Worm (Caenorhabditis elegans) whole organism, L3 larva: ENCODE results near the gene msp-77.

Experiments used
- R02D3.7 ChIP-seq: fragments of 150-350 bp; optimal IDR thresholded peaks from 2 replicates; lab custom pipeline; 2014; ENCODE audit warnings: missing biosample characterization, missing genetic modification characterization
- ZK546.5 ChIP-seq: sonication (generic microtip); optimal IDR thresholded peaks from 2 replicates; lab custom pipeline; 2017; ENCODE audit warnings: missing biosample characterization, missing genetic modification characterization
- ama-1 ChIP-seq: fragments of 150-350 bp; optimal IDR thresholded peaks from 2 replicates; lab custom pipeline; 2018
- ceh-16 ChIP-seq: sonication (generic microtip); optimal IDR thresholded peaks from 2 replicates; lab custom pipeline; 2017; ENCODE audit warnings: missing biosample characterization, missing genetic modification characterization
- ceh-28 ChIP-seq: fragments of 150-350 bp; optimal IDR thresholded peaks from 2 replicates; lab custom pipeline; 2014; ENCODE audit warnings: missing biosample characterization, missing genetic modification reagents, missing genetic modification characterization
- ceh-9 ChIP-seq: sonication (generic microtip); optimal IDR thresholded peaks from 2 replicates; lab custom pipeline; 2018; ENCODE audit warnings: missing biosample characterization, missing genetic modification characterization
- egl-27 ChIP-seq: sonication (generic microtip); optimal IDR thresholded peaks from 4 replicates; lab custom pipeline; 2017; ENCODE audit warnings: missing biosample characterization, missing genetic modification reagents, missing genetic modification characterization
- egl-5 ChIP-seq: fragments of 150-350 bp; optimal IDR thresholded peaks from 2 replicates; lab custom pipeline; 2017; ENCODE audit warnings: missing biosample characterization, missing genetic modification reagents, missing genetic modification characterization, inconsistent platforms
- elt-1 ChIP-seq: fragments of 150-350 bp; optimal IDR thresholded peaks from 2 replicates; lab custom pipeline; 2014; ENCODE audit warnings: missing biosample characterization, missing genetic modification characterization
- elt-2 ChIP-seq: sonication (generic microtip); optimal IDR thresholded peaks from 2 replicates; lab custom pipeline; 2016; ENCODE audit warnings: missing genetic modification reagents, mild to moderate bottlenecking, missing genetic modification characterization, missing compliant biosample characterization
- elt-3 ChIP-seq, 3 experiments: fragments of 150-350 bp in 1 of 3; sonication (generic microtip) in 2 of 3; optimal IDR thresholded peaks; 2 replicates in 2 of 3; 4 replicates in 1 of 3; lab custom pipeline; 2014 to 2017; ENCODE audit warnings: missing biosample characterization in 3 of 3, missing genetic modification characterization in 3 of 3
- eor-1 ChIP-seq, 2 experiments: fragments of 150-350 bp; optimal IDR thresholded peaks; 2 replicates each; lab custom pipeline; 2014 to 2018; ENCODE audit warnings: missing biosample characterization in 2 of 2, missing genetic modification characterization in 2 of 2
- fkh-10 ChIP-seq: sonication (generic microtip); optimal IDR thresholded peaks from 2 replicates; lab custom pipeline; 2017; ENCODE audit warnings: missing biosample characterization, missing genetic modification reagents, missing genetic modification characterization
- fos-1 ChIP-seq: fragments of 150-350 bp; optimal IDR thresholded peaks from 2 replicates; lab custom pipeline; 2014; ENCODE audit warnings: missing biosample characterization, missing genetic modification characterization
- hmg-11 ChIP-seq: sonication (generic microtip); optimal IDR thresholded peaks from 2 replicates; lab custom pipeline; 2016; ENCODE audit warnings: missing genetic modification characterization, missing compliant biosample characterization
- lin-15B ChIP-seq: fragments of 150-350 bp; optimal IDR thresholded peaks from 2 replicates; lab custom pipeline; 2014; ENCODE audit warnings: missing biosample characterization, missing genetic modification characterization
- lin-39 ChIP-seq: fragments of 150-350 bp; optimal IDR thresholded peaks from 2 replicates; lab custom pipeline; 2018; ENCODE audit warnings: missing biosample characterization, missing genetic modification reagents, missing genetic modification characterization
- lsy-12 ChIP-seq: sonication (generic microtip); optimal IDR thresholded peaks from 2 replicates; lab custom pipeline; 2016; ENCODE audit warnings: mild to moderate bottlenecking, missing genetic modification characterization, missing compliant biosample characterization
- mdl-1 ChIP-seq: fragments of 150-350 bp; optimal IDR thresholded peaks from 2 replicates; lab custom pipeline; 2014; ENCODE audit warnings: missing biosample characterization, missing genetic modification characterization
- mml-1 ChIP-seq: fragments of 150-350 bp; sonication (generic microtip); optimal IDR thresholded peaks from 3 replicates; lab custom pipeline; 2014; ENCODE audit warnings: missing biosample characterization, missing genetic modification characterization
- nfya-1 ChIP-seq: sonication (generic microtip); optimal IDR thresholded peaks from 2 replicates; lab custom pipeline; 2017; ENCODE audit warnings: missing genetic modification characterization, mild to moderate bottlenecking, missing compliant biosample characterization, antibody characterized with exemption, moderate library complexity; ENCODE audit not compliant: insufficient read depth
- nhr-11 ChIP-seq: fragments of 150-350 bp; optimal IDR thresholded peaks from 2 replicates; lab custom pipeline; 2014; ENCODE audit warnings: missing biosample characterization, missing genetic modification characterization
- nhr-12 ChIP-seq: fragments of 150-350 bp; optimal IDR thresholded peaks from 2 replicates; lab custom pipeline; 2014; ENCODE audit warnings: missing biosample characterization, missing genetic modification characterization
- nhr-23 ChIP-seq: fragments of 150-350 bp; optimal IDR thresholded peaks from 2 replicates; lab custom pipeline; 2014; ENCODE audit warnings: missing biosample characterization, missing genetic modification reagents, missing genetic modification characterization
- nhr-237 ChIP-seq: fragments of 150-350 bp; optimal IDR thresholded peaks from 2 replicates; lab custom pipeline; 2014; ENCODE audit warnings: missing biosample characterization, missing genetic modification characterization
- nhr-25 ChIP-seq: sonication (generic microtip); optimal IDR thresholded peaks from 2 replicates; lab custom pipeline; 2017; ENCODE audit warnings: missing biosample characterization, missing genetic modification characterization
- nhr-28 ChIP-seq: fragments of 150-350 bp; optimal IDR thresholded peaks from 2 replicates; lab custom pipeline; 2014; ENCODE audit warnings: missing biosample characterization, missing genetic modification characterization
- nhr-43 ChIP-seq: sonication (generic microtip); optimal IDR thresholded peaks from 2 replicates; lab custom pipeline; 2016; ENCODE audit warnings: mild to moderate bottlenecking, missing genetic modification characterization, missing compliant biosample characterization; ENCODE audit not compliant: poor library complexity, severe bottlenecking
- nhr-67 ChIP-seq: fragments of 150-350 bp; optimal IDR thresholded peaks from 2 replicates; lab custom pipeline; 2014; ENCODE audit warnings: missing biosample characterization, missing genetic modification characterization
- nhr-77 ChIP-seq: fragments of 150-350 bp; optimal IDR thresholded peaks from 2 replicates; lab custom pipeline; 2014; ENCODE audit warnings: missing biosample characterization, missing genetic modification characterization
- pha-4 ChIP-seq: fragments of 150-350 bp; optimal IDR thresholded peaks from 2 replicates; lab custom pipeline; 2014; ENCODE audit warnings: missing biosample characterization, missing genetic modification reagents, missing genetic modification characterization
- pqm-1 ChIP-seq: fragments of 150-350 bp; optimal IDR thresholded peaks from 2 replicates; lab custom pipeline; 2017; ENCODE audit warnings: missing biosample characterization, missing genetic modification characterization, inconsistent platforms
- sea-2 ChIP-seq: fragments of 150-350 bp; sonication (generic microtip); optimal IDR thresholded peaks from 4 replicates; lab custom pipeline; 2014; ENCODE audit warnings: missing biosample characterization, missing genetic modification reagents, missing genetic modification characterization
- skn-1 ChIP-seq: fragments of 150-350 bp; optimal IDR thresholded peaks from 2 replicates; lab custom pipeline; 2014; ENCODE audit warnings: missing biosample characterization, missing genetic modification characterization
- snpc-4 ChIP-seq: fragments of 150-350 bp; optimal IDR thresholded peaks from 2 replicates; lab custom pipeline; 2014; ENCODE audit warnings: missing biosample characterization, missing genetic modification characterization
- tbx-2 ChIP-seq: sonication (generic microtip); optimal IDR thresholded peaks from 2 replicates; lab custom pipeline; 2016; ENCODE audit warnings: mild to moderate bottlenecking, missing genetic modification characterization, missing compliant biosample characterization
- unc-39 ChIP-seq: sonication (generic microtip); optimal IDR thresholded peaks from 4 replicates; lab custom pipeline; 2017; ENCODE audit warnings: missing biosample characterization, missing genetic modification characterization
- unc-62 ChIP-seq: fragments of 150-350 bp; sonication (generic microtip); optimal IDR thresholded peaks from 4 replicates; lab custom pipeline; 2014; ENCODE audit warnings: missing biosample characterization, missing genetic modification reagents, missing genetic modification characterization

Gene msp-77

DNA sequence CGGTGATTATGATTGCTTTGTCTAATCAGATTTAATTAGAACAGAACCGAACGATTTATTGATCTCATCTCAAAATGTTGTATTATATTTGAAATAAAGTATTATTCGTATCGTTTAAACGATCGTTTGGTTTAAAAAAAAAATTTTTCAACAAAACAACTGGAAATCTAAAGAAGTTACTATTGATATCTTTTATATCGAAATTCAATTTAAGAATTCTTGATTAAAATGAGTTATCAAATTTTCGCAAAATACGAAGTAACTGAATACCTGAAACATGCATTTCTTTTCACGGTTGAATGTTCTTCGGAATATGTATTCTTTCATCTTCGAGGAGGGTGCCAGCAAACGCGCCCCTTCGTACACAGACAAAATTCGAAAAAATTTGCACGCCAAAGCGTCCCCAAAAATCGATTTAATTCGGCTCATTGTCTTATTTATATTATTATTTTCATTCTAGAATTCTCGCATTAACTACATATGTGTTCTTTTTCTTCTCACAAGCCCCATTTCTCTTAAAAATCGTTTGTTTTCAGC, 36.4 kb upstream of the msp-77 start, which contains the start of gene npp-1:
TSS of gene npp-1 (plus strand) at position 537 of the 537 bp plus-strand sequence.
- TF ChIP-seq ama-1 (lab: Kevin White, UChicago) (no peak), ZK546.5 (tag; lab: Kevin White, UChicago) (no peak), ceh-9 (tag; lab: Kevin White, UChicago) (no peak), nhr-25 (peak; percentile 20), nhr-23 (no peak), nhr-11 (no peak), hmg-11 (tag; lab: Kevin White, UChicago) (no peak), lin-15B (tag; lab: Kevin White, UChicago) (peak; percentile 59), lsy-12 (tag; lab: Kevin White, UChicago) (no peak), pqm-1 (tag; lab: Kevin White, UChicago) (peak; percentile 0), eor-1 (tag; optimal IDR thresholded peaks at IDR 0.05; lab: Kevin White, UChicago) (no peak), nhr-77 (tag; lab: Kevin White, UChicago) (no peak), nfya-1 (tag; lab: Kevin White, UChicago) (peak; percentile 50), fkh-10 (GFP tag; lab: Kevin White, UChicago) (no peak), egl-27 (tag; lab: Kevin White, UChicago) (no peak), nhr-12 (tag; lab: Kevin White, UChicago) (no peak), mml-1 (no peak), egl-5 (tag; lab: Kevin White, UChicago) (no peak), pha-4 (tag; lab: Kevin White, UChicago) (peak; percentile 82), tbx-2 (tag; lab: Kevin White, UChicago) (no peak), skn-1 (tag; lab: Kevin White, UChicago) (no peak), nhr-43 (tag; lab: Kevin White, UChicago) (no peak), mdl-1 (no peak), nhr-67 (tag; lab: Kevin White, UChicago) (no peak), unc-62 (GFP tag; lab: Kevin White, UChicago) (no peak), fos-1 (tag; lab: Kevin White, UChicago) (no peak), elt-2 (peak; percentile 20), nhr-237 (tag; lab: Kevin White, UChicago) (no peak), lin-39 (tag; lab: Kevin White, UChicago) (no peak), ceh-28 (tag; lab: Kevin White, UChicago) (no peak), R02D3.7 (tag; lab: Kevin White, UChicago) (no peak)

- no peak for TF ChIP-seq unc-39 (tag; lab: Kevin White, UChicago)
These were observed 35.5 kb upstream of the msp-77 start for ce11 chrIV:9858970-9859369.

DNA sequence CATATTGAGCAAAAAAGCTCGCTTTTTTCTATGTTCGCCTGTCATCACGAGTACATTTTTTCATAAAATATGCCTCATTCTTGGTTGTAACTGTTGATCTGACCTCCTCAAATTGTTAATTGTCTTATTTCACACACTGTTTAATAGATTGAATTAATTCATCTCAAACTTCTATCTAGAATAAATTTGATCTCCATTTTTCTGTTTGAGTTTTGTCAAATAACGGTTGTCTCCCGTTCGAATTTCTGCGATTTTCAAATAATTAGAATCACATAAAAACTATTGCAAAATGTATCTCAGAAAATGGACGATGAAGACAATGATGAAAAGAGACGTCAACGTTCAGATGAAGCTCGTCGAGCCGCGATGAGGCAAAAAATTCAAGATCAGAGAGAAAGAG, 32.5 kb upstream of the msp-77 start, which contains the start of gene K07F5.14:
TSS of gene K07F5.14 (plus strand) at position 301 of the 400 bp plus-strand sequence.
- TF ChIP-seq unc-39 (tag; lab: Kevin White, UChicago) (no peak), ceh-16 (tag; lab: Kevin White, UChicago) (no peak), elt-1 (tag; lab: Kevin White, UChicago) (no peak), mml-1 (no peak), sea-2 (no peak), snpc-4 (tag; lab: Kevin White, UChicago) (no peak), fkh-10 (GFP tag; lab: Kevin White, UChicago) (no peak), nhr-43 (tag; lab: Kevin White, UChicago) (no peak)

DNA sequence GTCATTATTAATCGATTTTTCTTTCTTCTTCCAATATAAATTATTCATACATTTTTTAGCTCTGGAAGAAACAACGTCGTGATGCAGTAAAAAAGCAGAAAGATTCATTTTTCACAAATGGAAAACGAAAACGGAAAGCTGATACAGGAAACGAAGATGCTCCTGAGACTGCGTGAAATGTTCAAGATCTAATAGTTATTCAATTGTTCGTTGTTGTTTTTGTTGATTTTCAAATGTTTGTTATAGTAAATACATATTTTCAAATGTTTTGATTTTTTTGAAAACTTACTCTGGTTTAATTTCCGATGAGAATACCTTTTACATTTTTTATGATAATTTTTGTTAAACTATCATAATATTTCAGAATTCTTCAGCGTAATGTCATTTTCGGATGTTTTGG, 30.6 kb upstream of the msp-77 start, which contains the start of gene K07F5.16:
TSS of gene K07F5.16 (plus strand) at position 301 of the 400 bp plus-strand sequence.
- TF ChIP-seq elt-3 (tag; optimal IDR thresholded peaks at IDR 0.05; lab: Kevin White, UChicago), result no peak
- TF ChIP-seq ZK546.5 (tag; lab: Kevin White, UChicago), result no peak
- no peak for TF ChIP-seq nhr-28
- TF ChIP-seq eor-1 (tag; optimal IDR thresholded peaks at IDR 0.05; lab: Kevin White, UChicago), result no peak
- TF ChIP-seq skn-1 (tag; lab: Kevin White, UChicago), result no peak
- no peak for TF ChIP-seq nhr-43 (tag; lab: Kevin White, UChicago)
- TF ChIP-seq nhr-12 (tag; lab: Kevin White, UChicago), result no peak
